Worm (Caenorhabditis elegans): ENCODE results near the gene C04E7.1.

C04E7.1 gene

DNA sequence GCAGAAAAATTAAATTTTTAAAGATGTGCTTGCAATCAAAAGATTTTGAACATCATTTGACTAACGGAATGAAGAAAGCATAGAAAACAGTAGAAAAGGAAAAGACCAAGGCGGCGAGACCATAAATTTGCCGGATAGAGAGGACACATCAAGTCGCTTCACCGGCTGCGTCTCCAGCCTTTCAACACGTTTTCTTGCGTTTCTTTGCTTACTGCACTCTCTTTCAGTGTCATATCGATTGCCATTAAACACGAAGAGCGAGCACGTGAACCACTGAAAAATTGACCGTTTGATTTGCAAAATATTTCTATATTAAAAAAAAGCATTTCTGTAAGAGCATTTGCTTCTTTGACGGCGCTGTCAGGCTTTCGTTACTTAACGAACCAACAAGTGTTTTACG, 9.8 kb upstream of the C04E7.1 start (continued):
- TF ChIP-seq nhr-237 (tag; optimal IDR thresholded peaks at IDR 0.05) (no peak), T26A8.4 (GFP tag; IDR thresholded peaks at IDR 0.05) (no peak), hif-1 (tag; optimal IDR thresholded peaks at IDR 0.05) (no peak), daf-8 (GFP tag; IDR thresholded peaks at IDR 0.05) (no peak), dve-1 (tag; optimal IDR thresholded peaks at IDR 0.05; ENCODE audit: insufficient read depth) (peak; percentile 19), Y105C5A.15 (GFP tag; IDR thresholded peaks at IDR 0.05) (no peak), ZK546.5 (tag; optimal IDR thresholded peaks at IDR 0.05) (no peak), dmd-9 (GFP tag; IDR thresholded peaks at IDR 0.05) (no peak), lim-7 (GFP tag; IDR thresholded peaks at IDR 0.05) (no peak), T20F7.1 (GFP tag; optimal IDR thresholded peaks at IDR 0.05) (no peak), Y48G9A.11 (GFP tag; IDR thresholded peaks at IDR 0.05) (no peak), duxl-1 (tag; optimal IDR thresholded peaks at IDR 0.05; ENCODE audit: poor library complexity) (no peak), ceh-20 (GFP tag; IDR thresholded peaks at IDR 0.05) (no peak), ZK337.2 (GFP tag; IDR thresholded peaks at IDR 0.05) (no peak), nhr-111 (GFP tag; optimal IDR thresholded peaks at IDR 0.05) (no peak), F44E2.7 (GFP tag; IDR thresholded peaks at IDR 0.05) (no peak), nhr-48 (tag; optimal IDR thresholded peaks at IDR 0.05) (no peak), mxl-3 (GFP tag; optimal IDR thresholded peaks at IDR 0.05) (no peak), Y75B8A.6 (GFP tag; IDR thresholded peaks at IDR 0.05) (no peak), aly-2 (tag; optimal IDR thresholded peaks at IDR 0.05) (no peak), nhr-25 (tag; optimal IDR thresholded peaks at IDR 0.05; ENCODE audit: borderline replicate concordance, insufficient read depth) (no peak), ama-1 (optimal IDR thresholded peaks at IDR 0.05) (no peak), unc-62 (GFP tag; optimal IDR thresholded peaks at IDR 0.05 in 1 of 2) (peak in 1 of 2 experiments; percentile 54), unc-62 (tag; optimal IDR thresholded peaks at IDR 0.05) (no peak), ztf-11 (tag; optimal IDR thresholded peaks at IDR 0.05) (no peak), unc-130 (GFP tag; optimal IDR thresholded peaks at IDR 0.05) (no peak), lin-38 (GFP tag; IDR thresholded peaks at IDR 0.05) (no peak), lin-13 (GFP tag; optimal IDR thresholded peaks at IDR 0.05) (no peak), egl-43 (GFP tag; IDR thresholded peaks at IDR 0.05) (0 out of 2 replicates have a peak, but pooled peaks have one; percentile 14), nhr-76 (tag; optimal IDR thresholded peaks at IDR 0.05) (no peak), php-3 (GFP tag; IDR thresholded peaks at IDR 0.05) (no peak), spr-1 (tag; optimal IDR thresholded peaks at IDR 0.05) (no peak), unc-39 (tag; optimal IDR thresholded peaks at IDR 0.05) (no peak), lsy-2 (tag; optimal IDR thresholded peaks at IDR 0.05) (peak in 1 of 2 experiments; percentile 49), mep-1 (tag; optimal IDR thresholded peaks at IDR 0.05) (peak; percentile 17), lir-3 (tag; optimal IDR thresholded peaks at IDR 0.05) (no peak), ceh-32 (tag; optimal IDR thresholded peaks at IDR 0.05; ENCODE audit: poor library complexity) (no peak), tag-97 (GFP tag; IDR thresholded peaks at IDR 0.05) (no peak), nhr-42 (GFP tag; IDR thresholded peaks at IDR 0.05) (no peak), set-16 (GFP tag; IDR thresholded peaks at IDR 0.05) (no peak), zip-11 (GFP tag; IDR thresholded peaks at IDR 0.05) (no peak), daf-16 (GFP tag; optimal IDR thresholded peaks at IDR 0.05) (no peak), daf-16 (tag; optimal IDR thresholded peaks at IDR 0.05) (no peak), nhr-6 (tag; optimal IDR thresholded peaks at IDR 0.05) (no peak), aha-1 (tag) (peak; percentile 17), ceh-44 (GFP tag; IDR thresholded peaks at IDR 0.05) (no peak), dpl-1 (GFP tag; optimal IDR thresholded peaks at IDR 0.05) (no peak), ces-1 (GFP tag; optimal IDR thresholded peaks at IDR 0.05) (no peak), nhr-41 (GFP tag; IDR thresholded peaks at IDR 0.05) (no peak), vab-7 (GFP tag; IDR thresholded peaks at IDR 0.05) (no peak), nhr-102 (tag; optimal IDR thresholded peaks at IDR 0.05) (no peak), zfp-2 (tag; optimal IDR thresholded peaks at IDR 0.05) (no peak), lin-29 (GFP tag; IDR thresholded peaks at IDR 0.05) (no peak)
